Fruit fly (Drosophila melanogaster): ENCODE data around the gene opm.

The opm gene

DNA sequence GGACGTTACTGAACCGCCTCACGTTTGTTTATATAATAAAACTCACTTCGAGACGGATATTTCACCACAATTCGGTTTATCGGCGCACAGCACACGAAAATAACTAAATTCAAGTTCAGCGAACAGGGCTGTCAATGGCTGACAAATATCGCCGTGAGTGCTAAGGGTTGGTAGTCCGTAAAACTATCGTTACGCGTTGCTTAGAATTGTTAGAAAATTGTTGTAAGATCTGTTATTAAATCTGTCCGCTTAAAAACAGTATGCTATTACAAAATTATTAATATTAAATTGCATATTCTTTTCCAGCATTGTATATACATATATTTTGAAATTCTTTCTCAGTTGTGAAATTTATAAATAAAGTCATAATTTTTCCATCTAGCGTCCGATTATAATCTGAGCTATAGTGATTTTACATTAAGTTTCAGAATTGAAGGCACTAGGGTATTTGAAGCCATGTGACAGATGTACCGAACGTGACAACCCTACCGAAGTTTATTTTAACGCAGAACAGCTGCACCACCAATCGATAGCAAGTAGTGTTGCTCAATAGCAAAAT is 18.4 kb upstream of the opm start, which contains the start of gene Cox17 (continued):
- no peak for TF ChIP-seq CG16779 (GFP tag; IDR thresholded peaks at IDR 0.05)
- peak; percentile 32 for TF ChIP-seq CG2202 (tag; optimal IDR thresholded peaks at IDR 0.05)
- TF ChIP-seq ftz-f1 (GFP tag; optimal IDR thresholded peaks at IDR 0.05), result peak; percentile 67
- TF ChIP-seq Abd-B (GFP tag; optimal IDR thresholded peaks at IDR 0.05), result peak; percentile 82
- TF ChIP-seq CG4730 (GFP tag; IDR thresholded peaks at IDR 0.05), result no peak; the same call in none of the 2 replicates
- TF ChIP-seq pum (GFP tag; optimal IDR thresholded peaks at IDR 0.05), result peak; percentile 64
- TF ChIP-seq Atf3 (GFP tag; optimal IDR thresholded peaks at IDR 0.05), result peak; percentile 48
- TF ChIP-seq CG31388 (GFP tag; optimal IDR thresholded peaks at IDR 0.05), result peak; percentile 62
- TF ChIP-seq Atf-2 (GFP tag; optimal IDR thresholded peaks at IDR 0.05), result peak; percentile 68
- peak in 1 of 2 experiments; percentile 96 for TF ChIP-seq eve (GFP tag; optimal IDR thresholded peaks at IDR 0.05)
- peak; percentile 70 for TF ChIP-seq CG14441 (GFP tag; IDR thresholded peaks at IDR 0.05)
- TF ChIP-seq ase (GFP tag; IDR thresholded peaks at IDR 0.05), result peak; percentile 55; the same call in 1 of the 3 replicates
- peak; percentile 56 for TF ChIP-seq CG17568 (GFP tag; optimal IDR thresholded peaks at IDR 0.05)
- TF ChIP-seq mam (GFP tag; optimal IDR thresholded peaks at IDR 0.05), result peak; percentile 78
- peak; percentile 25; the same call in 1 of the 3 replicates for TF ChIP-seq zen2 (GFP tag; IDR thresholded peaks at IDR 0.05; ENCODE audit: partially characterized antibody)
- peak; percentile 39 for TF ChIP-seq fu2 (GFP tag; optimal IDR thresholded peaks at IDR 0.05)
- TF ChIP-seq CG16815 (GFP tag; optimal IDR thresholded peaks at IDR 0.05), result peak; percentile 83
- TF ChIP-seq HmgD (GFP tag; optimal IDR thresholded peaks at IDR 0.05), result no peak
- TF ChIP-seq CG15514 (GFP tag; optimal IDR thresholded peaks at IDR 0.05), result peak; percentile 71
- peak; percentile 75 for TF ChIP-seq inv (GFP tag; IDR thresholded peaks at IDR 0.05; ENCODE audit: partially characterized antibody)
- TF ChIP-seq Pdp1 (GFP tag; optimal IDR thresholded peaks at IDR 0.05), result peak; percentile 75 to 78
- peak; percentile 22 for TF ChIP-seq CrebB (tag; optimal IDR thresholded peaks at IDR 0.05)
- TF ChIP-seq CG7963 (GFP tag; IDR thresholded peaks at IDR 0.05; ENCODE audit: partially characterized antibody), result peak; percentile 47; the same call in 1 of the 3 replicates
- peak; percentile 78 for TF ChIP-seq CG3281 (GFP tag; optimal IDR thresholded peaks at IDR 0.05)
- peak; percentile 75 for TF ChIP-seq twi (tag; optimal IDR thresholded peaks at IDR 0.05)
- peak; percentile 49 for TF ChIP-seq jumu (GFP tag; optimal IDR thresholded peaks at IDR 0.05)
- no peak for TF ChIP-seq pan (optimal IDR thresholded peaks at IDR 0.05)
- TF ChIP-seq pan (GFP tag; optimal IDR thresholded peaks at IDR 0.05 in 1 of 2, IDR thresholded peaks at IDR 0.05 in 1 of 2), result peak in 1 of 2 experiments; percentile 65
- TF ChIP-seq CG3838 (GFP tag; optimal IDR thresholded peaks at IDR 0.05), result peak; percentile 30
- TF ChIP-seq CG14860 (GFP tag; IDR thresholded peaks at IDR 0.05; ENCODE audit: partially characterized antibody), result peak; percentile 52; the same call in 2 of the 3 replicates
- TF ChIP-seq CG4854 (GFP tag; optimal IDR thresholded peaks at IDR 0.05), result peak; percentile 56
- TF ChIP-seq CG42726 (GFP tag; IDR thresholded peaks at IDR 0.05; ENCODE audit: partially characterized antibody), result 0 out of 2 replicates have a peak, but pooled peaks have one; percentile 25
- TF ChIP-seq PHDP (tag; optimal IDR thresholded peaks at IDR 0.05), result peak; percentile 73
- peak; percentile 84 for TF ChIP-seq ind (GFP tag; optimal IDR thresholded peaks at IDR 0.05)
- TF ChIP-seq tx (GFP tag; optimal IDR thresholded peaks at IDR 0.05), result peak; percentile 68
- no peak for TF ChIP-seq cg (GFP tag; optimal IDR thresholded peaks at IDR 0.05)
- peak; percentile 69; the same call in 1 of the 2 replicates for TF ChIP-seq Atf6 (GFP tag; IDR thresholded peaks at IDR 0.05)
- TF ChIP-seq chn (GFP tag; optimal IDR thresholded peaks at IDR 0.05), result peak; percentile 81
- no peak for TF ChIP-seq TFAM (GFP tag; optimal IDR thresholded peaks at IDR 0.05)
- no peak for TF ChIP-seq CG17912 (GFP tag; optimal IDR thresholded peaks at IDR 0.05)
- peak; percentile 20 for TF ChIP-seq Sry-β (GFP tag; optimal IDR thresholded peaks at IDR 0.05)
- TF ChIP-seq CG8765 (GFP tag; IDR thresholded peaks at IDR 0.05), result no peak
- TF ChIP-seq HLH3B (GFP tag; IDR thresholded peaks at IDR 0.05), result peak; percentile 26; the same call in 1 of the 2 replicates
- TF ChIP-seq CG1792 (GFP tag; optimal IDR thresholded peaks at IDR 0.05), result peak; percentile 0
- TF ChIP-seq br (optimal IDR thresholded peaks at IDR 0.05), result no peak
- TF ChIP-seq disco-r (GFP tag; optimal IDR thresholded peaks at IDR 0.05), result peak; percentile 28
- no peak for TF ChIP-seq Adf1 (GFP tag; IDR thresholded peaks at IDR 0.05)
- TF ChIP-seq CG9215 (GFP tag; IDR thresholded peaks at IDR 0.05), result peak; percentile 67; the same call in 1 of the 2 replicates
- peak; percentile 65 for TF ChIP-seq tgo (GFP tag; IDR thresholded peaks at IDR 0.05)
- TF ChIP-seq E2f1 (GFP tag; IDR thresholded peaks at IDR 0.05), result peak; percentile 69
